Comparison of ENCODE assay signal across 5 fruit fly cellular contexts in the genomic region with DNA sequence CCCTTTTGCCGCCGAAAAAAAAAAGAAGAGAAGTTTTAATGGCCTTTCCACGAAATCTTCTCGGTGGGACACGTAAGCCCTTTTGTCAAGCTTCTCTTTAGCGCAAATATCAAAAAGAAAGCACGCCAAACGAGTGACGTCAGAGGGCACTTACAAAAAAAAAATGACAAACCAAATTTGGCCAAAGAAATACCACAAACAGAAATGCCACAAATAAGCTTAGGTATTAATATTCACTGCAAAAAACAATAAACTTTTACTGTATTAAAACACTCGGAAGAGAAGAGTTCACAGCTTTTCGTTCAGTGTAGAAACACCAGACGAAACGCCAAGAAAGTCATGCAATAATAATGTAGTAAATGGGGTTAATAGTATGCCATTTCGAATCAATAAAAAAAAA.
TF ChIP-seq lines count a peak whose summit lies in the region.

No protein-coding gene starts in this region.

- no peak for TF ChIP-seq CTCF in whole organism, embryonic (GFP tag; optimal IDR thresholded peaks at IDR 0.05; lab: Kevin White, UChicago)

TF ChIP-seq in whole organism, adult, 20 proteins besides CTCF, POLR2A, EP300 and RAD21 (continues in another document):
- TF ChIP-seq toe (GFP tag; optimal IDR thresholded peaks at IDR 0.05; lab: Kevin White, UChicago) (no peak), CG5204 (GFP tag; optimal IDR thresholded peaks at IDR 0.05; lab: Kevin White, UChicago) (peak; percentile 11), pad (GFP tag; optimal IDR thresholded peaks at IDR 0.05; lab: Kevin White, UChicago) (peak; percentile 31), bab1 (GFP tag; optimal IDR thresholded peaks at IDR 0.05; lab: Kevin White, UChicago) (peak; percentile 86), Mnt (GFP tag; optimal IDR thresholded peaks at IDR 0.05; lab: Kevin White, UChicago) (peak; percentile 12), Crg-1 (GFP tag; optimal IDR thresholded peaks at IDR 0.05; lab: Kevin White, UChicago) (no peak), CG7101 (tag; optimal IDR thresholded peaks at IDR 0.05; lab: Kevin White, UChicago) (peak; percentile 47), CG14711 (tag; optimal IDR thresholded peaks at IDR 0.05; lab: Kevin White, UChicago) (peak; percentile 67), CG12768 (GFP tag; optimal IDR thresholded peaks at IDR 0.05; lab: Kevin White, UChicago) (no peak), CG1620 (GFP tag; optimal IDR thresholded peaks at IDR 0.05; lab: Kevin White, UChicago) (peak; percentile 45), CG33017 (tag; optimal IDR thresholded peaks at IDR 0.05; lab: Kevin White, UChicago) (peak; percentile 0), ovo (GFP tag; optimal IDR thresholded peaks at IDR 0.05; lab: Kevin White, UChicago) (no peak), kay (GFP tag; lab: Kevin White, UChicago; ENCODE audit: borderline replicate concordance) (no peak), cnc (optimal IDR thresholded peaks at IDR 0.05; lab: Kevin White, UChicago) (no peak), Clk (GFP tag; optimal IDR thresholded peaks at IDR 0.05; lab: Kevin White, UChicago) (no peak), CG7045 (GFP tag; optimal IDR thresholded peaks at IDR 0.05; lab: Kevin White, UChicago) (no peak), CG11617 (GFP tag; optimal IDR thresholded peaks at IDR 0.05; lab: Kevin White, UChicago) (no peak), cic (GFP tag; optimal IDR thresholded peaks at IDR 0.05; lab: Kevin White, UChicago) (no peak)

TF ChIP-seq in whole organism, embryonic, 481 proteins besides CTCF, POLR2A, EP300 and RAD21 (continues in another document):
- peak; percentile 16 for TF ChIP-seq CG13424 (tag; optimal IDR thresholded peaks at IDR 0.05; lab: Kevin White, UChicago)
- TF ChIP-seq Rfx (GFP tag; IDR thresholded peaks at IDR 0.05; lab: Robert Waterston, UW): peak; percentile 49; the same call in 1 of the 2 replicates
- no peak for TF ChIP-seq CG1024 (GFP tag; IDR thresholded peaks at IDR 0.05; lab: Robert Waterston, UW)
- 0 out of 3 replicates have a peak, but pooled peaks have one; percentile 45 for TF ChIP-seq ken (GFP tag; IDR thresholded peaks at IDR 0.05; lab: Robert Waterston, UW)
- TF ChIP-seq sim (GFP tag; IDR thresholded peaks at IDR 0.05; lab: Robert Waterston, UW): no peak
- TF ChIP-seq CG6254 (GFP tag; optimal IDR thresholded peaks at IDR 0.05; lab: Kevin White, UChicago): no peak
- peak; percentile 9 for TF ChIP-seq CoRest (tag; optimal IDR thresholded peaks at IDR 0.05; lab: Kevin White, UChicago)
- TF ChIP-seq Drgx (GFP tag; IDR thresholded peaks at IDR 0.05; lab: Robert Waterston, UW): peak; percentile 36; the same call in 1 of the 2 replicates
- no peak for TF ChIP-seq HLHmδ (GFP tag; optimal IDR thresholded peaks at IDR 0.05; lab: Kevin White, UChicago)
- no peak for TF ChIP-seq Oli (tag; optimal IDR thresholded peaks at IDR 0.05; lab: Kevin White, UChicago)
- TF ChIP-seq gsb-n (tag; optimal IDR thresholded peaks at IDR 0.05; lab: Kevin White, UChicago): no peak
- peak; percentile 25 for TF ChIP-seq CG18599 (GFP tag; optimal IDR thresholded peaks at IDR 0.05; lab: Kevin White, UChicago)
- 0 out of 3 replicates have a peak, but pooled peaks have one; percentile 17 for TF ChIP-seq otp (GFP tag; IDR thresholded peaks at IDR 0.05; lab: Robert Waterston, UW)
- peak; percentile 66 for TF ChIP-seq slbo (GFP tag; IDR thresholded peaks at IDR 0.05; lab: Robert Waterston, UW)
- no peak for TF ChIP-seq gsb (GFP tag; IDR thresholded peaks at IDR 0.05; lab: Robert Waterston, UW)
- TF ChIP-seq NK7.1 (GFP tag; optimal IDR thresholded peaks at IDR 0.05; lab: Kevin White, UChicago): no peak
- no peak for TF ChIP-seq CG5953 (GFP tag; IDR thresholded peaks at IDR 0.05; lab: Robert Waterston, UW)

TF ChIP-seq in whole organism, prepupa, 60 proteins besides CTCF, POLR2A, EP300 and RAD21 (continues in another document):
- TF ChIP-seq CG6792 (GFP tag; optimal IDR thresholded peaks at IDR 0.05; lab: Kevin White, UChicago) (peak; percentile 38), ss (GFP tag; optimal IDR thresholded peaks at IDR 0.05; lab: Kevin White, UChicago) (peak in 1 of 2 experiments; percentile 12), CG32006 (GFP tag; optimal IDR thresholded peaks at IDR 0.05; lab: Kevin White, UChicago) (peak; percentile 32), CG8632 (GFP tag; optimal IDR thresholded peaks at IDR 0.05; lab: Kevin White, UChicago) (peak; percentile 49), acj6 (GFP tag; optimal IDR thresholded peaks at IDR 0.05; lab: Kevin White, UChicago) (peak; percentile 64), CG6854 (GFP tag; optimal IDR thresholded peaks at IDR 0.05; lab: Kevin White, UChicago) (no peak), pdm3 (GFP tag; optimal IDR thresholded peaks at IDR 0.05; lab: Kevin White, UChicago) (peak; percentile 36), topi (GFP tag; optimal IDR thresholded peaks at IDR 0.05; lab: Kevin White, UChicago) (peak; percentile 74), Hr4 (GFP tag; optimal IDR thresholded peaks at IDR 0.05; lab: Kevin White, UChicago) (peak; percentile 47), CG10669 (GFP tag; optimal IDR thresholded peaks at IDR 0.05; lab: Kevin White, UChicago) (peak; percentile 40), OdsH (GFP tag; optimal IDR thresholded peaks at IDR 0.05; lab: Kevin White, UChicago) (peak; percentile 31), Eip75B (GFP tag; optimal IDR thresholded peaks at IDR 0.05; lab: Kevin White, UChicago) (peak; percentile 52), salr (GFP tag; optimal IDR thresholded peaks at IDR 0.05; lab: Kevin White, UChicago) (no peak), Eip78C (GFP tag; lab: Kevin White, UChicago) (peak; percentile 92), CG8119 (GFP tag; IDR thresholded peaks at IDR 0.05; lab: Robert Waterston, UW) (peak; percentile 42; the same call in 1 of the 3 replicates), Sox15 (GFP tag; optimal IDR thresholded peaks at IDR 0.05; lab: Kevin White, UChicago) (peak; percentile 22), fd59A (GFP tag; optimal IDR thresholded peaks at IDR 0.05; lab: Kevin White, UChicago) (no peak), CG1621 (tag; optimal IDR thresholded peaks at IDR 0.05; lab: Kevin White, UChicago) (no peak)

TF ChIP-seq in whole organism, pupa, 21 proteins besides CTCF, POLR2A, EP300 and RAD21:
- TF ChIP-seq EcR (GFP tag; optimal IDR thresholded peaks at IDR 0.05; lab: Kevin White, UChicago): no peak
- TF ChIP-seq Pif1B (GFP tag; optimal IDR thresholded peaks at IDR 0.05; lab: Kevin White, UChicago): peak; percentile 58
- no peak for TF ChIP-seq CG8301 (tag; optimal IDR thresholded peaks at IDR 0.05; lab: Kevin White, UChicago)
- TF ChIP-seq CG15710 (tag; optimal IDR thresholded peaks at IDR 0.05; lab: Kevin White, UChicago): peak; percentile 33
- peak; percentile 33 for TF ChIP-seq CG14655 (GFP tag; optimal IDR thresholded peaks at IDR 0.05; lab: Kevin White, UChicago)
- peak; percentile 66; the same call in 2 of the 3 replicates for TF ChIP-seq CG4496 (GFP tag; IDR thresholded peaks at IDR 0.05; lab: Robert Waterston, UW)
- 0 out of 3 replicates have a peak, but pooled peaks have one; percentile 13 for TF ChIP-seq fd96Ca (GFP tag; IDR thresholded peaks at IDR 0.05; lab: Robert Waterston, UW)
- TF ChIP-seq CG34367 (tag; optimal IDR thresholded peaks at IDR 0.05; lab: Kevin White, UChicago): no peak
- TF ChIP-seq Ets98B (GFP tag; IDR thresholded peaks at IDR 0.05; lab: Robert Waterston, UW): peak; percentile 25; the same call in 1 of the 2 replicates
- TF ChIP-seq CG8159 (tag; optimal IDR thresholded peaks at IDR 0.05; lab: Kevin White, UChicago): peak; percentile 47
- peak; percentile 14 for TF ChIP-seq CG9948 (tag; optimal IDR thresholded peaks at IDR 0.05; lab: Kevin White, UChicago)
- no peak for TF ChIP-seq CG10348 (GFP tag; IDR thresholded peaks at IDR 0.05; lab: Robert Waterston, UW)
- peak; percentile 34; the same call in 1 of the 2 replicates for TF ChIP-seq CG32121 (GFP tag; IDR thresholded peaks at IDR 0.05; lab: Robert Waterston, UW)
- TF ChIP-seq gl (tag; optimal IDR thresholded peaks at IDR 0.05; lab: Kevin White, UChicago): no peak
- TF ChIP-seq Pif1A (GFP tag; optimal IDR thresholded peaks at IDR 0.05; lab: Kevin White, UChicago): peak; percentile 67
- peak; percentile 47 for TF ChIP-seq Snoo (tag; optimal IDR thresholded peaks at IDR 0.05; lab: Kevin White, UChicago)
- TF ChIP-seq CG12605 (GFP tag; IDR thresholded peaks at IDR 0.05; lab: Robert Waterston, UW): peak; percentile 40; the same call in 1 of the 2 replicates
- TF ChIP-seq CG13204 (GFP tag; optimal IDR thresholded peaks at IDR 0.05; lab: Kevin White, UChicago): no peak
- TF ChIP-seq CG17806 (tag; optimal IDR thresholded peaks at IDR 0.05; lab: Kevin White, UChicago): peak; percentile 26

TF ChIP-seq in whole organism, wandering third instar larva, 38 proteins besides CTCF, POLR2A, EP300 and RAD21:
- TF ChIP-seq lola (GFP tag; optimal IDR thresholded peaks at IDR 0.05; lab: Kevin White, UChicago) (no peak), Hr78 (GFP tag; optimal IDR thresholded peaks at IDR 0.05; lab: Kevin White, UChicago) (no peak), Sp1 (GFP tag; optimal IDR thresholded peaks at IDR 0.05; lab: Kevin White, UChicago) (no peak), br (GFP tag; optimal IDR thresholded peaks at IDR 0.05; lab: Kevin White, UChicago) (peak; percentile 41), rgr (GFP tag; optimal IDR thresholded peaks at IDR 0.05; lab: Kevin White, UChicago) (peak; percentile 16), fru (GFP tag; optimal IDR thresholded peaks at IDR 0.05; lab: Kevin White, UChicago) (peak; percentile 57), ey (GFP tag; optimal IDR thresholded peaks at IDR 0.05; lab: Kevin White, UChicago) (peak; percentile 38), Hnf4 (GFP tag; optimal IDR thresholded peaks at IDR 0.05; lab: Kevin White, UChicago) (peak; percentile 22), psq (GFP tag; optimal IDR thresholded peaks at IDR 0.05; lab: Kevin White, UChicago) (peak; percentile 25), OdsH (GFP tag; optimal IDR thresholded peaks at IDR 0.05; lab: Kevin White, UChicago) (no peak), h (GFP tag; optimal IDR thresholded peaks at IDR 0.05; lab: Kevin White, UChicago) (peak; percentile 32), foxo (GFP tag; optimal IDR thresholded peaks at IDR 0.05; lab: Kevin White, UChicago) (peak in 1 of 2 experiments; percentile 52)
